Fruit fly (Drosophila melanogaster) whole organism, embryonic: ENCODE measurements around the gene Srpk79D.

Experiments
- Aef1 ChIP-seq: fragments of 200-800 bp; sonication (Bioruptor generic); IDR thresholded peaks from 3 replicates; pipeline ENCODE4 v1.3.6; 2022; ENCODE audit warnings: missing biosample characterization, missing genetic modification characterization
- Awh ChIP-seq: fragments of 200-800 bp; sonication (Bioruptor generic); IDR thresholded peaks from 2 replicates; pipeline ENCODE4, ENCODE4 v1.3.6; 2022; ENCODE audit warnings: missing biosample characterization, missing genetic modification characterization
- CG10462 ChIP-seq: fragments of 200-800 bp; sonication (Bioruptor generic); optimal IDR thresholded peaks from 2 replicates; lab custom pipeline; 2016; ENCODE audit warnings: missing biosample characterization, missing genetic modification characterization
- CG10654 ChIP-seq: fragments of 200-800 bp; sonication (Bioruptor generic); optimal IDR thresholded peaks from 2 replicates; lab custom pipeline; 2016; ENCODE audit warnings: missing biosample characterization, missing genetic modification characterization
- CG11560 ChIP-seq: fragments of 200-800 bp; sonication (Bioruptor generic); IDR thresholded peaks from 3 replicates; pipeline ENCODE4 v1.3.6; 2022; ENCODE audit warnings: missing biosample characterization, missing genetic modification characterization
- CG12236 ChIP-seq: fragments of 200-800 bp; sonication (Bioruptor generic); optimal IDR thresholded peaks from 2 replicates; lab custom pipeline; 2016; ENCODE audit warnings: missing biosample characterization, missing genetic modification characterization
- CG12942 ChIP-seq: fragments of 200-800 bp; sonication (Bioruptor generic); optimal IDR thresholded peaks from 3 replicates; lab custom pipeline; 2016; ENCODE audit warnings: missing biosample characterization, missing genetic modification characterization
- CG13424 ChIP-seq: fragments of 200-800 bp; sonication (Bioruptor generic); optimal IDR thresholded peaks from 2 replicates; lab custom pipeline; 2019; ENCODE audit warnings: missing biosample characterization, mild to moderate bottlenecking, missing genetic modification characterization, moderate library complexity
- CG13775 ChIP-seq: fragments of 200-800 bp; sonication (Bioruptor generic); optimal IDR thresholded peaks from 3 replicates; lab custom pipeline; 2017; ENCODE audit warnings: missing biosample characterization, mild to moderate bottlenecking, missing genetic modification characterization
- CG14965 ChIP-seq: fragments of 200-800 bp; sonication (Bioruptor generic); optimal IDR thresholded peaks from 2 replicates; lab custom pipeline; 2016; ENCODE audit warnings: missing biosample characterization, missing genetic modification characterization, borderline replicate concordance
- CG15479 ChIP-seq: fragments of 200-800 bp; sonication (Bioruptor generic); optimal IDR thresholded peaks from 3 replicates; lab custom pipeline; 2019; ENCODE audit warnings: missing biosample characterization, mild to moderate bottlenecking, missing genetic modification characterization, moderate library complexity
- CG17568 ChIP-seq: fragments of 200-800 bp; sonication (Bioruptor generic); optimal IDR thresholded peaks from 2 replicates; lab custom pipeline; 2018; ENCODE audit warnings: missing biosample characterization, mild to moderate bottlenecking, missing genetic modification characterization, moderate library complexity
- CG17612 ChIP-seq: fragments of 200-800 bp; sonication (Bioruptor generic); IDR thresholded peaks from 2 replicates; pipeline ENCODE4 v1.3.6; 2022; ENCODE audit warnings: missing biosample characterization, missing genetic modification characterization
- CG17802 ChIP-seq: fragments of 200-800 bp; sonication (Bioruptor generic); optimal IDR thresholded peaks from 2 replicates; lab custom pipeline; 2018; ENCODE audit warnings: missing biosample characterization, mild to moderate bottlenecking, missing genetic modification characterization, moderate library complexity
- CG17829 ChIP-seq: fragments of 200-800 bp; optimal IDR thresholded peaks from 2 replicates; lab custom pipeline; 2019; ENCODE audit warnings: missing biosample characterization, mild to moderate bottlenecking, missing genetic modification characterization, moderate library complexity
- CG1792 ChIP-seq: fragments of 200-800 bp; sonication (Bioruptor generic); optimal IDR thresholded peaks from 2 replicates; lab custom pipeline; 2016; ENCODE audit warnings: missing biosample characterization, missing genetic modification characterization
- CG30403 ChIP-seq: fragments of 200-800 bp; sonication (Bioruptor generic); optimal IDR thresholded peaks from 3 replicates; lab custom pipeline; 2016; ENCODE audit warnings: missing biosample characterization, missing genetic modification characterization
- CG3995 ChIP-seq: fragments of 200-800 bp; sonication (Bioruptor generic); optimal IDR thresholded peaks from 3 replicates; lab custom pipeline; 2016; ENCODE audit warnings: missing biosample characterization, missing genetic modification characterization
- CG5953 ChIP-seq: fragments of 200-800 bp; sonication (Bioruptor generic); IDR thresholded peaks from 2 replicates; pipeline ENCODE4 v1.3.6; 2022; ENCODE audit warnings: missing biosample characterization, missing genetic modification characterization
- CG9727 ChIP-seq: fragments of 200-800 bp; sonication (Bioruptor generic); optimal IDR thresholded peaks from 3 replicates; lab custom pipeline; 2017; ENCODE audit warnings: missing biosample characterization, mild to moderate bottlenecking, missing genetic modification characterization
- CG9797 ChIP-seq: fragments of 200-800 bp; sonication (Bioruptor generic); optimal IDR thresholded peaks from 3 replicates; lab custom pipeline; 2018; ENCODE audit warnings: missing biosample characterization, mild to moderate bottlenecking, missing genetic modification characterization
- CkIIα-i1 ChIP-seq: fragments of 200-800 bp; sonication (Bioruptor generic); IDR thresholded peaks from 2 replicates; pipeline ENCODE4 v1.3.6; 2022; ENCODE audit warnings: missing biosample characterization, missing genetic modification characterization
- Hr51 ChIP-seq, 2 experiments: fragments of 200-800 bp; sonication (Bioruptor generic); optimal IDR thresholded peaks; 2 replicates in 1 of 2; 3 replicates in 1 of 2; lab custom pipeline; 2016 to 2018; ENCODE audit warnings: missing biosample characterization in 2 of 2, missing genetic modification characterization in 2 of 2, mild to moderate bottlenecking in 1 of 2, moderate library complexity in 1 of 2
- Mad ChIP-seq: fragments of 200-800 bp; sonication (Bioruptor generic); optimal IDR thresholded peaks from 2 replicates; lab custom pipeline; 2016; ENCODE audit warnings: missing biosample characterization, missing genetic modification characterization
- Med ChIP-seq: fragments of 200-800 bp; sonication (Bioruptor generic); peaks from one replicate; lab custom pipeline; 2016; ENCODE audit warnings: missing biosample characterization, missing genetic modification characterization, mild to moderate bottlenecking, inconsistent platforms, moderate library complexity
- NC2β ChIP-seq: fragments of 200-800 bp; sonication (Bioruptor generic); optimal IDR thresholded peaks from 2 replicates; lab custom pipeline; 2016; ENCODE audit warnings: missing biosample characterization, missing genetic modification characterization
- Nf-YB ChIP-seq: fragments of 200-800 bp; sonication (Bioruptor generic); optimal IDR thresholded peaks from 3 replicates; lab custom pipeline; 2019; ENCODE audit warnings: missing biosample characterization, mild to moderate bottlenecking, missing genetic modification characterization, moderate library complexity
- PHDP ChIP-seq: fragments of 200-800 bp; sonication (Bioruptor generic); optimal IDR thresholded peaks from 3 replicates; lab custom pipeline; 2018; ENCODE audit warnings: missing biosample characterization, mild to moderate bottlenecking, missing genetic modification characterization, moderate library complexity
- Poxn ChIP-seq: fragments of 200-800 bp; sonication (Bioruptor generic); IDR thresholded peaks from 2 replicates; pipeline ENCODE4 v1.3.6; 2022; ENCODE audit warnings: missing biosample characterization, missing genetic modification characterization
- Spps ChIP-seq: fragments of 200-800 bp; sonication (Bioruptor generic); optimal IDR thresholded peaks from 2 replicates; lab custom pipeline; 2018; ENCODE audit warnings: missing biosample characterization, mild to moderate bottlenecking, missing genetic modification characterization
- Tbp ChIP-seq: fragments of >200 bp; optimal IDR thresholded peaks from 2 replicates; lab custom pipeline; 2018; ENCODE audit warnings: missing biosample characterization, missing genetic modification characterization
- Trl ChIP-seq, 3 experiments: fragments of >200 bp in 2 of 3; fragments of 200-800 bp in 1 of 3; sonication (Bioruptor generic) in 1 of 3; optimal IDR thresholded peaks; 2 replicates in 1 of 3; 3 replicates in 2 of 3; lab custom pipeline; 2016 to 2017; ENCODE audit warnings: missing biosample characterization in 1 of 3, missing genetic modification characterization in 1 of 3
- Xbp1 ChIP-seq: fragments of 200-800 bp; sonication (Bioruptor generic); optimal IDR thresholded peaks from 3 replicates; lab custom pipeline; 2016; ENCODE audit warnings: missing biosample characterization, mild to moderate bottlenecking, missing genetic modification characterization
- YL-1 ChIP-seq: fragments of 200-800 bp; sonication (Bioruptor generic); optimal IDR thresholded peaks from 3 replicates; lab custom pipeline; 2017; ENCODE audit warnings: missing biosample characterization, mild to moderate bottlenecking, missing genetic modification characterization
- amos ChIP-seq: fragments of 200-800 bp; sonication (Bioruptor generic); IDR thresholded peaks from 2 replicates; pipeline ENCODE4 v1.3.6; 2022; ENCODE audit warnings: missing biosample characterization, missing genetic modification characterization; ENCODE audit not compliant: partially characterized antibody
- caup ChIP-seq: fragments of 200-800 bp; sonication (Bioruptor generic); optimal IDR thresholded peaks from 3 replicates; lab custom pipeline; 2017; ENCODE audit warnings: missing biosample characterization, mild to moderate bottlenecking, missing genetic modification characterization, moderate library complexity; ENCODE audit not compliant: severe bottlenecking
- en ChIP-seq: fragments of 200-800 bp; sonication (Bioruptor generic); optimal IDR thresholded peaks from 2 replicates; lab custom pipeline; 2016; ENCODE audit warnings: missing biosample characterization, missing genetic modification characterization
- eve ChIP-seq, 2 experiments: fragments of >200 bp; optimal IDR thresholded peaks; 2 replicates each; lab custom pipeline; 2017; ENCODE audit warnings: missing biosample characterization in 2 of 2, missing genetic modification characterization in 2 of 2
- fu2 ChIP-seq: fragments of 200-800 bp; sonication (Bioruptor generic); optimal IDR thresholded peaks from 2 replicates; lab custom pipeline; 2016; ENCODE audit warnings: missing biosample characterization, missing genetic modification characterization
- nerfin-1 ChIP-seq: fragments of 200-800 bp; sonication (Bioruptor generic); optimal IDR thresholded peaks from 3 replicates; lab custom pipeline; 2019; ENCODE audit warnings: missing biosample characterization, mild to moderate bottlenecking, missing genetic modification characterization, moderate library complexity
- pfk ChIP-seq: fragments of 200-800 bp; sonication (Bioruptor generic); optimal IDR thresholded peaks from 2 replicates; lab custom pipeline; 2018; ENCODE audit warnings: missing biosample characterization, mild to moderate bottlenecking, missing genetic modification characterization, moderate library complexity
- pho ChIP-seq: fragments of 200-800 bp; sonication (Bioruptor generic); optimal IDR thresholded peaks from 2 replicates; lab custom pipeline; 2016; ENCODE audit warnings: missing biosample characterization, missing genetic modification characterization
- pnt ChIP-seq: fragments of 200-800 bp; sonication (Bioruptor generic); optimal IDR thresholded peaks from 3 replicates; lab custom pipeline; 2016; ENCODE audit warnings: missing biosample characterization, missing genetic modification characterization
- sc ChIP-seq, 3 experiments: fragments of >200 bp in 2 of 3; fragments of 200-800 bp in 1 of 3; sonication (Bioruptor generic) in 1 of 3; optimal IDR thresholded peaks; 2 replicates in 2 of 3; 3 replicates in 1 of 3; lab custom pipeline; 2017; ENCODE audit warnings: mild to moderate bottlenecking in 1 of 3, missing biosample characterization in 1 of 3, missing genetic modification characterization in 1 of 3, missing genetic modification reagents in 1 of 3
- sob ChIP-seq: fragments of 200-800 bp; sonication (Bioruptor generic); IDR thresholded peaks from 2 replicates; pipeline ENCODE4 v1.3.6; 2022; ENCODE audit warnings: missing biosample characterization, missing genetic modification characterization
- tio ChIP-seq: fragments of 200-800 bp; sonication (Bioruptor generic); optimal IDR thresholded peaks from 2 replicates; lab custom pipeline; 2017; ENCODE audit warnings: missing biosample characterization, missing genetic modification characterization, inconsistent platforms
- trh ChIP-seq: fragments of 200-800 bp; sonication (Bioruptor generic); optimal IDR thresholded peaks from 2 replicates; lab custom pipeline; 2016; ENCODE audit warnings: missing biosample characterization, missing genetic modification characterization
- wdn ChIP-seq: fragments of 200-800 bp; sonication (Bioruptor generic); IDR thresholded peaks from 2 replicates; pipeline ENCODE4 v1.3.6; 2022; ENCODE audit warnings: missing biosample characterization, missing genetic modification characterization
- zfh2 ChIP-seq: fragments of 200-800 bp; sonication (Bioruptor generic); optimal IDR thresholded peaks from 2 replicates; lab custom pipeline; 2016; ENCODE audit warnings: missing biosample characterization, missing genetic modification characterization

The Srpk79D gene

DNA sequence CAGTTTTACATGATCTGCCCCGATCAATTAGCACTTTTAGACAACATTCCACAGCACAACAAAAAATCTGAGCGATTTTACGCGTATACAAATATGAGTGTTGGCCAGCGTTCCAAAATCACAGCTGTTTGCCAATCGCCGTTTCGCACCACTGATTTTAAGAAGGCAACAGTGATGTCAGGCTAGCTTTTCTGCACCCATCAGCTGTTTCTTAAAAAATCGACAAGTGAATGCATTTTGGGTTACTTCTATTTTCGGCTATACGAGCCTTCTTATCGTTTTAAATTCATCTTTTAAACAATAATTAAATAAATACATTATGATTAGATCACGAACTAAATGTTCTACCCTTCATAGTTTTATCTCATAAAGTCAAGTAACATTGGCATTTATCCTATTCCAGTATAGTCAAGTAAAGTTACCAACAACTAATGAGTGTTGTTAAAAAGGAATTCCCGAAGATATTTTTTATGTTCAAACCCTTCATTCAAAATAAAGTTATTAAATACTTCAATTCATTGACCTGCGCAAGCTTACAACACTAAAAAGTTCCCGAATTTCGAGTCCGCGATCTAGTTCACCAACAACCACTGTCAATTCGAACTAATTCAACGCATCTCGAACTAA lies 10.9 kb upstream of the Srpk79D start, which contains the start of the genes Rich and Ddx1 (continued):
- TF ChIP-seq Xbp1 (GFP tag; lab: Kevin White, UChicago) (peak; percentile 49), CG10462 (peak; percentile 33), sc (optimal IDR thresholded peaks at IDR 0.05; lab: Kevin White, UChicago) (no peak), sc (GFP tag; optimal IDR thresholded peaks at IDR 0.05; lab: Kevin White, UChicago) (no peak), CG9797 (peak; percentile 27), Trl (optimal IDR thresholded peaks at IDR 0.05; lab: Kevin White, UChicago) (no peak), Trl (GFP tag; optimal IDR thresholded peaks at IDR 0.05; lab: Kevin White, UChicago) (no peak), eve (GFP tag; optimal IDR thresholded peaks at IDR 0.05; lab: Kevin White, UChicago) (no peak), Mad (GFP tag; lab: Kevin White, UChicago) (peak; percentile 11), fu2 (GFP tag; lab: Kevin White, UChicago) (peak; percentile 17), nerfin-1 (tag; lab: Kevin White, UChicago) (peak; percentile 95), CG12236 (GFP tag; lab: Kevin White, UChicago) (no peak), amos (GFP tag; lab: Robert Waterston, UW) (peak; percentile 7; the same call in 1 of the 2 replicates), Med (peak; percentile 88), Spps (tag; lab: Kevin White, UChicago) (no peak), pho (GFP tag; lab: Kevin White, UChicago) (peak; percentile 18), caup (GFP tag; lab: Kevin White, UChicago) (peak; percentile 50), PHDP (tag; lab: Kevin White, UChicago) (no peak), Nf-YB (peak; percentile 35), CG17568 (GFP tag; lab: Kevin White, UChicago) (no peak), en (GFP tag; lab: Kevin White, UChicago) (no peak), CG14965 (GFP tag; lab: Kevin White, UChicago) (no peak), Hr51 (GFP tag; optimal IDR thresholded peaks at IDR 0.05; lab: Kevin White, UChicago) (peak; percentile 27 to 47), CG13775 (peak; percentile 61), CG10654 (GFP tag; lab: Kevin White, UChicago) (peak; percentile 22), CG13424 (tag; lab: Kevin White, UChicago) (peak; percentile 38), Poxn (GFP tag; lab: Robert Waterston, UW) (no peak), Aef1 (GFP tag; lab: Robert Waterston, UW) (no peak), CG17802 (tag; lab: Kevin White, UChicago) (no peak), CkIIα-i1 (GFP tag; lab: Robert Waterston, UW) (no peak), zfh2 (GFP tag; lab: Kevin White, UChicago) (peak; percentile 52), CG30403 (GFP tag; lab: Kevin White, UChicago) (peak; percentile 76), Awh (no peak), tio (GFP tag; lab: Kevin White, UChicago) (no peak), CG12942 (GFP tag; lab: Kevin White, UChicago) (peak; percentile 54), wdn (GFP tag; lab: Robert Waterston, UW) (no peak), YL-1 (GFP tag; lab: Kevin White, UChicago) (peak; percentile 65), Tbp (GFP tag; lab: Kevin White, UChicago) (peak; percentile 12), trh (GFP tag; lab: Kevin White, UChicago) (no peak), pfk (GFP tag; lab: Kevin White, UChicago) (no peak), CG9727 (GFP tag; lab: Kevin White, UChicago) (peak; percentile 41), CG5953 (no peak), NC2β (GFP tag; lab: Kevin White, UChicago) (no peak), CG1792 (GFP tag; lab: Kevin White, UChicago) (no peak), CG15479 (GFP tag; lab: Kevin White, UChicago) (no peak), sob (peak; percentile 78), pnt (no peak), CG11560 (no peak), CG3995 (GFP tag; lab: Kevin White, UChicago) (peak; percentile 45), CG17829 (tag; lab: Kevin White, UChicago) (peak; percentile 57), CG17612 (no peak)
